Fruit fly (Drosophila melanogaster) whole organism, wandering third instar larva: ENCODE data around the gene P5CDh1.

Source experiments
- CG9705 ChIP-seq: fragments of 200-800 bp; sonication (Bioruptor generic); optimal IDR thresholded peaks from 2 replicates; lab custom pipeline; 2018; ENCODE audit warnings: missing biosample characterization, mild to moderate bottlenecking, missing genetic modification characterization
- Dfd ChIP-seq: fragments of >200 bp; optimal IDR thresholded peaks from 2 replicates; lab custom pipeline; 2017; ENCODE audit warnings: missing biosample characterization, missing genetic modification characterization
- Dif ChIP-seq: fragments of 200-275, 200-300 bp; sonication (Bioruptor generic); optimal IDR thresholded peaks from 2 replicates; lab custom pipeline; 2018; ENCODE audit warnings: missing biosample characterization, missing genetic modification characterization; ENCODE audit not compliant: partially characterized antibody
- HLH106 ChIP-seq: fragments of 200-800 bp; optimal IDR thresholded peaks from 3 replicates; lab custom pipeline; 2019; ENCODE audit warnings: missing biosample characterization, mild to moderate bottlenecking, missing genetic modification characterization, moderate library complexity
- Hr83 ChIP-seq: fragments of 200-300 bp; sonication (Bioruptor generic); optimal IDR thresholded peaks from 2 replicates; lab custom pipeline; 2016; ENCODE audit warnings: missing biosample characterization, mild to moderate bottlenecking, missing genetic modification characterization, moderate library complexity; ENCODE audit not compliant: poor library complexity, severe bottlenecking
- Myc ChIP-seq: fragments of >200 bp; optimal IDR thresholded peaks from 2 replicates; lab custom pipeline; 2017
- brk ChIP-seq: fragments of 200-800 bp; sonication (Bioruptor generic); optimal IDR thresholded peaks from 2 replicates; lab custom pipeline; 2016; ENCODE audit warnings: missing biosample characterization, mild to moderate bottlenecking, missing genetic modification characterization
- dl ChIP-seq, 2 experiments: fragments of 175-275, 200-275 bp in 1 of 2; fragments of 200-275 bp in 1 of 2; sonication (Bioruptor generic); optimal IDR thresholded peaks; lab custom pipeline; 2018; ENCODE audit warnings: mild to moderate bottlenecking in 2 of 2, missing biosample characterization in 2 of 2, missing genetic modification characterization in 2 of 2, moderate library complexity in 2 of 2; ENCODE audit not compliant: partially characterized antibody in 2 of 2, insufficient read depth in 1 of 2
- dsf ChIP-seq: sonication (Bioruptor generic); optimal IDR thresholded peaks from 2 replicates; lab custom pipeline; 2016; ENCODE audit warnings: missing biosample characterization, missing genetic modification characterization, borderline replicate concordance
- foxo ChIP-seq, 2 experiments: fragments of 200-800 bp; sonication (Bioruptor generic); optimal IDR thresholded peaks; 2 replicates in 1 of 2; 3 replicates in 1 of 2; lab custom pipeline; 2016 to 2017; ENCODE audit warnings: missing biosample characterization in 2 of 2, missing genetic modification characterization in 2 of 2
- h ChIP-seq: fragments of 200-800 bp; sonication (Bioruptor generic); optimal IDR thresholded peaks from 3 replicates; lab custom pipeline; 2016; ENCODE audit warnings: missing biosample characterization, mild to moderate bottlenecking, missing genetic modification characterization
- pan ChIP-seq: fragments of >200 bp; optimal IDR thresholded peaks from 2 replicates; lab custom pipeline; 2017
- psq ChIP-seq: fragments of 200-800 bp; sonication (Bioruptor generic); optimal IDR thresholded peaks from 3 replicates; lab custom pipeline; 2017; ENCODE audit warnings: missing biosample characterization, mild to moderate bottlenecking, missing genetic modification characterization, moderate library complexity
- usp ChIP-seq: fragments of >200 bp; optimal IDR thresholded peaks from 2 replicates; lab custom pipeline; 2017; ENCODE audit warnings: missing biosample characterization, missing genetic modification characterization

dm6 chr3L:21800424-21800823, 40.7 kb downstream of the P5CDh1 start:
- TF ChIP-seq Myc (no peak), Dif (GFP tag; lab: Kevin White, UChicago) (no peak), foxo (GFP tag; optimal IDR thresholded peaks at IDR 0.05; lab: Kevin White, UChicago) (no peak), h (GFP tag; lab: Kevin White, UChicago) (no peak), CG9705 (GFP tag; lab: Kevin White, UChicago) (no peak), usp (GFP tag; lab: Kevin White, UChicago) (no peak), pan (lab: Kevin White, UChicago) (no peak), dsf (GFP tag; lab: Kevin White, UChicago) (no peak), psq (no peak), Dfd (GFP tag; lab: Kevin White, UChicago) (no peak), brk (GFP tag; lab: Kevin White, UChicago) (no peak), dl (GFP tag; optimal IDR thresholded peaks at IDR 0.05; lab: Kevin White, UChicago; ENCODE audit: insufficient read depth in 1 of 2, partially characterized antibody in 2 of 2) (no peak), Hr83 (no peak), HLH106 (tag; lab: Kevin White, UChicago) (no peak)
